Worm (Caenorhabditis elegans) whole organism, L4 larva: ENCODE data around the gene dre-1.

Source experiments
- F26F4.8 ChIP-seq: fragments of 200-800 bp; sonication (Bioruptor generic); conservative IDR thresholded peaks from 2 replicates; pipeline ENCODE4 v1.3.6; 2022; ENCODE audit warnings: missing genetic modification characterization, missing compliant biosample characterization
- F49E8.2 ChIP-seq: sonication (generic microtip); optimal IDR thresholded peaks from 2 replicates; lab custom pipeline; 2016; ENCODE audit warnings: missing compliant biosample characterization, mild to moderate bottlenecking, missing genetic modification characterization, borderline replicate concordance
- R02D3.7 ChIP-seq: fragments of 150-350 bp; sonication (generic microtip); optimal IDR thresholded peaks from 3 replicates; lab custom pipeline; 2014; ENCODE audit warnings: missing biosample characterization, missing genetic modification characterization
- Y105C5A.15 ChIP-seq: fragments of 200-800 bp; sonication (Bioruptor generic); IDR thresholded peaks from 2 replicates; pipeline ENCODE4 v1.3.6; 2022; ENCODE audit warnings: missing genetic modification characterization, missing compliant biosample characterization
- ZK546.5 ChIP-seq, 2 experiments: sonication (generic microtip); optimal IDR thresholded peaks; 2 replicates each; lab custom pipeline; 2017; ENCODE audit warnings: missing biosample characterization in 2 of 2, missing genetic modification characterization in 2 of 2
- aha-1 ChIP-seq: fragments of 150-350 bp; peaks from one replicate; lab custom pipeline; 2014; ENCODE audit warnings: missing biosample characterization, missing genetic modification characterization
- attf-4 ChIP-seq: sonication (generic microtip); optimal IDR thresholded peaks from 3 replicates; lab custom pipeline; 2017; ENCODE audit warnings: missing biosample characterization, missing genetic modification characterization
- ceh-20 ChIP-seq: fragments of 200-800 bp; sonication (Bioruptor generic); IDR thresholded peaks from 2 replicates; pipeline ENCODE4 v1.3.6; 2022; ENCODE audit warnings: missing genetic modification reagents, missing genetic modification characterization, missing compliant biosample characterization
- ceh-28 ChIP-seq: fragments of 150-350 bp; optimal IDR thresholded peaks from 2 replicates; lab custom pipeline; 2014; ENCODE audit warnings: missing biosample characterization, missing genetic modification reagents, missing genetic modification characterization
- ceh-82 ChIP-seq: sonication (generic microtip); optimal IDR thresholded peaks from 2 replicates; lab custom pipeline; 2017; ENCODE audit warnings: missing biosample characterization, missing genetic modification characterization
- daf-16 ChIP-seq, 3 experiments: sonication (generic microtip); optimal IDR thresholded peaks; 2 replicates each; lab custom pipeline; 2016 to 2017; ENCODE audit warnings: missing genetic modification characterization in 3 of 3, missing genetic modification reagents in 3 of 3, mild to moderate bottlenecking in 2 of 3, missing compliant biosample characterization in 2 of 3, missing biosample characterization in 1 of 3, moderate library complexity in 1 of 3
- daf-19 ChIP-seq: fragments of 200-800 bp; sonication (Bioruptor generic); conservative IDR thresholded peaks from 2 replicates; pipeline ENCODE4 v1.3.6; 2022; ENCODE audit warnings: missing genetic modification characterization, missing compliant biosample characterization
- dmd-8 ChIP-seq: fragments of 200-800 bp; sonication (Bioruptor generic); IDR thresholded peaks from 2 replicates; pipeline ENCODE4 v1.3.6; 2022; ENCODE audit warnings: missing genetic modification characterization, missing compliant biosample characterization
- dpl-1 ChIP-seq: fragments of 150-350 bp; optimal IDR thresholded peaks from 2 replicates; lab custom pipeline; 2014; ENCODE audit warnings: missing biosample characterization, missing genetic modification reagents, missing genetic modification characterization
- duxl-1 ChIP-seq: sonication (generic microtip); optimal IDR thresholded peaks from 2 replicates; lab custom pipeline; 2016; ENCODE audit warnings: mild to moderate bottlenecking, missing genetic modification characterization, moderate library complexity, missing compliant biosample characterization; ENCODE audit not compliant: poor library complexity
- egl-27 ChIP-seq: sonication (generic microtip); optimal IDR thresholded peaks from 3 replicates; lab custom pipeline; 2017; ENCODE audit warnings: missing biosample characterization, missing genetic modification reagents, missing genetic modification characterization
- egl-43 ChIP-seq: fragments of 200-800 bp; sonication (Bioruptor generic); IDR thresholded peaks from 2 replicates; pipeline ENCODE4 v1.3.6; 2022; ENCODE audit warnings: missing genetic modification reagents, missing genetic modification characterization, missing compliant biosample characterization
- fkh-10 ChIP-seq: fragments of 150-350 bp; optimal IDR thresholded peaks from 2 replicates; lab custom pipeline; 2014; ENCODE audit warnings: missing biosample characterization, missing genetic modification reagents, missing genetic modification characterization
- hif-1 ChIP-seq, 2 experiments: sonication (generic microtip); optimal IDR thresholded peaks; 2 replicates each; lab custom pipeline; 2016 to 2017; ENCODE audit warnings: missing compliant biosample characterization in 2 of 2, missing genetic modification characterization in 2 of 2, missing genetic modification reagents in 2 of 2, missing genotype in 2 of 2, mild to moderate bottlenecking in 1 of 2
- hlh-11 ChIP-seq: fragments of 200-800 bp; sonication (Bioruptor generic); optimal IDR thresholded peaks from 2 replicates; lab custom pipeline; 2018; ENCODE audit warnings: mild to moderate bottlenecking, missing genetic modification characterization, missing compliant biosample characterization
- jun-1 ChIP-seq: fragments of 150-350 bp; optimal IDR thresholded peaks from 2 replicates; lab custom pipeline; 2014; ENCODE audit warnings: missing biosample characterization, missing genetic modification reagents, missing genetic modification characterization
- lim-7 ChIP-seq: fragments of 200-800 bp; sonication (Bioruptor generic); IDR thresholded peaks from 2 replicates; pipeline ENCODE4 v1.3.6; 2022; ENCODE audit warnings: missing genetic modification characterization, missing compliant biosample characterization
- madf-9 ChIP-seq: fragments of 200-800 bp; sonication (Bioruptor generic); conservative IDR thresholded peaks from 2 replicates; pipeline ENCODE4 v1.3.6; 2022; ENCODE audit warnings: missing genetic modification reagents, missing genetic modification characterization, missing compliant biosample characterization
- mdl-1 ChIP-seq, 2 experiments: fragments of 150-350 bp in 1 of 2; sonication (generic microtip) in 1 of 2; optimal IDR thresholded peaks; 2 replicates each; lab custom pipeline; 2014 to 2017; ENCODE audit warnings: missing biosample characterization in 2 of 2, missing genetic modification characterization in 2 of 2
- mep-1 ChIP-seq: fragments of 150-350 bp; sonication (generic microtip); optimal IDR thresholded peaks from 3 replicates; lab custom pipeline; 2014; ENCODE audit warnings: missing biosample characterization, missing genetic modification characterization
- mes-2 ChIP-seq: sonication (generic microtip); optimal IDR thresholded peaks from 2 replicates; lab custom pipeline; 2016; ENCODE audit warnings: missing genotype, mild to moderate bottlenecking, missing genetic modification characterization, missing compliant biosample characterization; ENCODE audit not compliant: poor library complexity, severe bottlenecking
- mxl-3 ChIP-seq: fragments of 200-800 bp; sonication (Bioruptor generic); optimal IDR thresholded peaks from 2 replicates; lab custom pipeline; 2018; ENCODE audit warnings: mild to moderate bottlenecking, missing genetic modification characterization, missing compliant biosample characterization
- nhr-237 ChIP-seq: sonication (generic microtip); optimal IDR thresholded peaks from 2 replicates; lab custom pipeline; 2017; ENCODE audit warnings: missing biosample characterization, missing genetic modification characterization
- nhr-28 ChIP-seq: fragments of 150-350 bp; optimal IDR thresholded peaks from 2 replicates; lab custom pipeline; 2014; ENCODE audit warnings: missing biosample characterization, missing genetic modification characterization
- nhr-41 ChIP-seq: fragments of 200-800 bp; sonication (Bioruptor generic); IDR thresholded peaks from 2 replicates; pipeline ENCODE4 v1.3.6; 2022; ENCODE audit warnings: missing genetic modification reagents, missing genetic modification characterization, missing compliant biosample characterization
- nhr-42 ChIP-seq: fragments of 200-800 bp; sonication (Bioruptor generic); IDR thresholded peaks from 2 replicates; pipeline ENCODE4 v1.3.6; 2022; ENCODE audit warnings: missing genetic modification characterization, missing compliant biosample characterization
- nhr-48 ChIP-seq: sonication (generic microtip); optimal IDR thresholded peaks from 2 replicates; lab custom pipeline; 2016; ENCODE audit warnings: mild to moderate bottlenecking, missing genetic modification characterization, missing compliant biosample characterization
- nhr-77 ChIP-seq: fragments of 150-350 bp; optimal IDR thresholded peaks from 2 replicates; lab custom pipeline; 2014; ENCODE audit warnings: missing biosample characterization, missing genetic modification characterization
- pqm-1 ChIP-seq: sonication (generic microtip); optimal IDR thresholded peaks from 2 replicates; lab custom pipeline; 2017; ENCODE audit warnings: missing biosample characterization, missing genetic modification characterization
- rbr-2 ChIP-seq: sonication (generic microtip); optimal IDR thresholded peaks from 2 replicates; lab custom pipeline; 2016; ENCODE audit warnings: missing genotype, missing genetic modification characterization, missing compliant biosample characterization
- saeg-2 ChIP-seq: fragments of 200-800 bp; sonication (Bioruptor generic); IDR thresholded peaks from 2 replicates; pipeline ENCODE4 v1.3.6; 2022; ENCODE audit warnings: missing genetic modification reagents, missing genetic modification characterization, missing compliant biosample characterization
- skn-1 ChIP-seq: fragments of 150-350 bp; optimal IDR thresholded peaks from 2 replicates; lab custom pipeline; 2014; ENCODE audit warnings: missing biosample characterization, missing genetic modification characterization
- spr-3 ChIP-seq: fragments of 200-800 bp; sonication (Bioruptor generic); optimal IDR thresholded peaks from 2 replicates; lab custom pipeline; 2018; ENCODE audit warnings: mild to moderate bottlenecking, missing genetic modification characterization, missing compliant biosample characterization
- tra-1 ChIP-seq: fragments of 200-800 bp; sonication (Bioruptor generic); IDR thresholded peaks from 2 replicates; pipeline ENCODE4 v1.3.6; 2022; ENCODE audit warnings: missing genetic modification reagents, missing genetic modification characterization, missing compliant biosample characterization
- unc-39 ChIP-seq: sonication (generic microtip); optimal IDR thresholded peaks from 2 replicates; lab custom pipeline; 2017; ENCODE audit warnings: missing biosample characterization, missing genetic modification characterization
- zfp-3 ChIP-seq: fragments of 200-800 bp; sonication (Bioruptor generic); conservative IDR thresholded peaks from 2 replicates; pipeline ENCODE4 v1.3.6; 2022; ENCODE audit warnings: missing genetic modification reagents, missing genetic modification characterization, missing compliant biosample characterization
- ztf-11 ChIP-seq: fragments of 150-350 bp; optimal IDR thresholded peaks from 2 replicates; lab custom pipeline; 2014; ENCODE audit warnings: missing biosample characterization, missing genetic modification characterization
- ztf-7 ChIP-seq: fragments of 150-350 bp; optimal IDR thresholded peaks from 2 replicates; lab custom pipeline; 2014; ENCODE audit warnings: missing biosample characterization, missing genetic modification characterization

The dre-1 gene

ce11 chrV:6517305-6518224, 28.7 kb downstream of the dre-1 start (continued):
- TF ChIP-seq mdl-1 (tag; optimal IDR thresholded peaks at IDR 0.05; lab: Kevin White, UChicago) (peak in 1 of 2 experiments; percentile 63), R02D3.7 (tag; lab: Kevin White, UChicago) (no peak), nhr-237 (no peak), nhr-41 (GFP tag; lab: Robert Waterston, UW) (no peak), hlh-11 (tag; lab: Kevin White, UChicago) (peak; percentile 56), mes-2 (tag; lab: Kevin White, UChicago) (no peak), jun-1 (tag; lab: Kevin White, UChicago) (no peak), egl-27 (tag; lab: Kevin White, UChicago) (no peak), nhr-48 (tag; lab: Kevin White, UChicago) (peak; percentile 35), daf-16 (GFP tag; optimal IDR thresholded peaks at IDR 0.05; lab: Kevin White, UChicago) (no peak), daf-16 (tag; optimal IDR thresholded peaks at IDR 0.05; lab: Kevin White, UChicago) (peak; percentile 10), skn-1 (tag; lab: Kevin White, UChicago) (no peak), ceh-20 (GFP tag; lab: Robert Waterston, UW) (peak; percentile 56; the same call in 1 of the 2 replicates), Y105C5A.15 (GFP tag; lab: Robert Waterston, UW) (no peak), mxl-3 (GFP tag; lab: Kevin White, UChicago) (peak; percentile 47), hif-1 (tag; optimal IDR thresholded peaks at IDR 0.05; lab: Kevin White, UChicago) (peak; percentile 85 to 99), saeg-2 (no peak)

ce11 chrV:6516491-6517304, 29.6 kb downstream of the dre-1 start, which contains the start of gene mdh-1:
Gene mdh-1 (minus strand): TSS chrV:6516526.
- peak; percentile 9 for TF ChIP-seq mes-2 (tag; lab: Kevin White, UChicago)
- 0 out of 2 replicates have a peak, but pooled peaks have one; percentile 25 for TF ChIP-seq lim-7 (GFP tag; lab: Robert Waterston, UW)
- no peak for TF ChIP-seq fkh-10
- no peak for TF ChIP-seq R02D3.7 (tag; lab: Kevin White, UChicago)
- TF ChIP-seq nhr-28: peak; percentile 33
- TF ChIP-seq mdl-1 (tag; optimal IDR thresholded peaks at IDR 0.05; lab: Kevin White, UChicago): no peak
- no peak for TF ChIP-seq duxl-1 (tag; lab: Kevin White, UChicago)
- peak; percentile 10 for TF ChIP-seq pqm-1 (tag; lab: Kevin White, UChicago)
- peak; percentile 12 for TF ChIP-seq mep-1 (tag; lab: Kevin White, UChicago)
- TF ChIP-seq spr-3 (GFP tag; lab: Kevin White, UChicago): no peak
- TF ChIP-seq daf-16 (GFP tag; optimal IDR thresholded peaks at IDR 0.05; lab: Kevin White, UChicago): no peak
- peak; percentile 46 for TF ChIP-seq daf-16 (tag; optimal IDR thresholded peaks at IDR 0.05; lab: Kevin White, UChicago)
- TF ChIP-seq aha-1 (tag; lab: Kevin White, UChicago): peak; percentile 92
- TF ChIP-seq tra-1 (GFP tag; lab: Robert Waterston, UW): no peak
- 0 out of 2 replicates have a peak, but pooled peaks have one; percentile 5 for TF ChIP-seq madf-9 (GFP tag; lab: Robert Waterston, UW)
- no peak for TF ChIP-seq egl-43
- TF ChIP-seq ceh-82: no peak
- TF ChIP-seq ceh-28 (tag; lab: Kevin White, UChicago): peak; percentile 14
- no peak for TF ChIP-seq attf-4 (tag; lab: Kevin White, UChicago)
- TF ChIP-seq F49E8.2 (tag; lab: Kevin White, UChicago): no peak
- no peak for TF ChIP-seq nhr-42
- no peak for TF ChIP-seq ZK546.5 (tag; optimal IDR thresholded peaks at IDR 0.05; lab: Kevin White, UChicago)
- peak; percentile 13; the same call in 1 of the 2 replicates for TF ChIP-seq zfp-3
- TF ChIP-seq dmd-8: no peak
- no peak for TF ChIP-seq saeg-2
- TF ChIP-seq nhr-77 (tag; lab: Kevin White, UChicago): no peak
- no peak for TF ChIP-seq ztf-7
- TF ChIP-seq dpl-1 (GFP tag; lab: Kevin White, UChicago): peak; percentile 39
- no peak for TF ChIP-seq daf-19 (GFP tag; lab: Robert Waterston, UW)
- TF ChIP-seq ztf-11 (tag; lab: Kevin White, UChicago): no peak
- TF ChIP-seq jun-1 (tag; lab: Kevin White, UChicago): no peak
- TF ChIP-seq rbr-2 (tag; lab: Kevin White, UChicago): no peak
- TF ChIP-seq ceh-20 (GFP tag; lab: Robert Waterston, UW): no peak
- no peak for TF ChIP-seq unc-39 (tag; lab: Kevin White, UChicago)
- TF ChIP-seq F26F4.8: no peak
- no peak for TF ChIP-seq nhr-41 (GFP tag; lab: Robert Waterston, UW)
